Fruit fly (Drosophila melanogaster) whole organism, pupa: ENCODE data around the gene Acp98AB.

Source experiments
- CG10348 ChIP-seq: fragments of 200-800 bp; sonication (Bioruptor generic); IDR thresholded peaks from 2 replicates; pipeline ENCODE4 v1.3.6; 2022; ENCODE audit warnings: missing biosample characterization, missing genetic modification characterization
- CG12605 ChIP-seq: fragments of 200-800 bp; sonication (Bioruptor generic); IDR thresholded peaks from 2 replicates; pipeline ENCODE4 v1.3.6; 2022; ENCODE audit warnings: missing biosample characterization, missing genetic modification characterization
- CG13204 ChIP-seq: fragments of 200-800 bp; sonication (Bioruptor generic); optimal IDR thresholded peaks from 2 replicates; lab custom pipeline; 2018; ENCODE audit warnings: missing biosample characterization, mild to moderate bottlenecking, missing genetic modification characterization, moderate library complexity
- CG14655 ChIP-seq: fragments of 200-800 bp; sonication (Bioruptor generic); optimal IDR thresholded peaks from 3 replicates; lab custom pipeline; 2017; ENCODE audit warnings: mild to moderate bottlenecking, missing biosample characterization, missing genetic modification reagents, missing genetic modification characterization
- CG15710 ChIP-seq: fragments of 200-800 bp; sonication (Bioruptor generic); optimal IDR thresholded peaks from 2 replicates; lab custom pipeline; 2018; ENCODE audit warnings: missing biosample characterization, mild to moderate bottlenecking, missing genetic modification characterization, moderate library complexity
- CG17806 ChIP-seq: fragments of 200-800 bp; sonication (Bioruptor generic); optimal IDR thresholded peaks from 2 replicates; lab custom pipeline; 2018; ENCODE audit warnings: missing biosample characterization, mild to moderate bottlenecking, missing genetic modification characterization, moderate library complexity
- CG32121 ChIP-seq: fragments of 200-800 bp; sonication (Bioruptor generic); IDR thresholded peaks from 2 replicates; pipeline ENCODE4 v1.3.6; 2022; ENCODE audit warnings: missing biosample characterization, missing genetic modification characterization
- CG34367 ChIP-seq: fragments of 200-800 bp; sonication (Bioruptor generic); optimal IDR thresholded peaks from 2 replicates; lab custom pipeline; 2018; ENCODE audit warnings: missing biosample characterization, mild to moderate bottlenecking, missing genetic modification characterization
- CG4496 ChIP-seq: fragments of 200-800 bp; sonication (Bioruptor generic); IDR thresholded peaks from 3 replicates; pipeline ENCODE4 v1.3.6; 2022; ENCODE audit warnings: missing biosample characterization, missing genetic modification characterization
- CG8159 ChIP-seq: fragments of 200-800 bp; sonication (Bioruptor generic); optimal IDR thresholded peaks from 3 replicates; lab custom pipeline; 2018; ENCODE audit warnings: missing biosample characterization, mild to moderate bottlenecking, missing genetic modification characterization, moderate library complexity
- CG8301 ChIP-seq: fragments of 200-800 bp; sonication (Bioruptor generic); optimal IDR thresholded peaks from 2 replicates; lab custom pipeline; 2018; ENCODE audit warnings: missing biosample characterization, mild to moderate bottlenecking, missing genetic modification characterization
- CG9948 ChIP-seq: fragments of 200-800 bp; sonication (Bioruptor generic); optimal IDR thresholded peaks from 2 replicates; lab custom pipeline; 2018; ENCODE audit warnings: missing biosample characterization, mild to moderate bottlenecking, missing genetic modification characterization, moderate library complexity
- D1 ChIP-seq: fragments of 200-800 bp; sonication (Bioruptor generic); optimal IDR thresholded peaks from 2 replicates; lab custom pipeline; 2018; ENCODE audit warnings: missing biosample characterization, mild to moderate bottlenecking, missing genetic modification characterization, moderate library complexity
- EcR ChIP-seq: fragments of 200-800 bp; sonication (Bioruptor generic); optimal IDR thresholded peaks from 3 replicates; lab custom pipeline; 2019; ENCODE audit warnings: missing biosample characterization, missing genetic modification characterization, mild to moderate bottlenecking, moderate library complexity, missing genetic modification reagents
- Ets98B ChIP-seq: fragments of 200-800 bp; sonication (Bioruptor generic); IDR thresholded peaks from 2 replicates; pipeline ENCODE4 v1.3.6; 2022; ENCODE audit warnings: missing biosample characterization, missing genetic modification characterization
- Pif1A ChIP-seq: fragments of 200-800 bp; sonication (Bioruptor generic); optimal IDR thresholded peaks from 3 replicates; lab custom pipeline; 2016; ENCODE audit warnings: missing biosample characterization, missing genetic modification characterization
- Pif1B ChIP-seq: fragments of 200-800 bp; sonication (Bioruptor generic); optimal IDR thresholded peaks from 3 replicates; lab custom pipeline; 2016; ENCODE audit warnings: missing biosample characterization, missing genetic modification characterization
- Snoo ChIP-seq: fragments of 200-800 bp; sonication (Bioruptor generic); optimal IDR thresholded peaks from 3 replicates; lab custom pipeline; 2017; ENCODE audit warnings: missing biosample characterization, mild to moderate bottlenecking, missing genetic modification characterization, inconsistent platforms
- fd96Ca ChIP-seq: fragments of 200-800 bp; sonication (Bioruptor generic); IDR thresholded peaks from 3 replicates; pipeline ENCODE4 v1.3.6; 2022; ENCODE audit warnings: missing biosample characterization, missing genetic modification characterization
- gl ChIP-seq: fragments of 200-800 bp; sonication (Bioruptor generic); optimal IDR thresholded peaks from 2 replicates; lab custom pipeline; 2018; ENCODE audit warnings: missing biosample characterization, mild to moderate bottlenecking, missing genetic modification characterization
- rn ChIP-seq: fragments of 200-800 bp; sonication (Bioruptor generic); IDR thresholded peaks from 2 replicates; pipeline ENCODE4 v1.3.6; 2022; ENCODE audit warnings: missing biosample characterization, missing genetic modification characterization

Acp98AB gene

DNA sequence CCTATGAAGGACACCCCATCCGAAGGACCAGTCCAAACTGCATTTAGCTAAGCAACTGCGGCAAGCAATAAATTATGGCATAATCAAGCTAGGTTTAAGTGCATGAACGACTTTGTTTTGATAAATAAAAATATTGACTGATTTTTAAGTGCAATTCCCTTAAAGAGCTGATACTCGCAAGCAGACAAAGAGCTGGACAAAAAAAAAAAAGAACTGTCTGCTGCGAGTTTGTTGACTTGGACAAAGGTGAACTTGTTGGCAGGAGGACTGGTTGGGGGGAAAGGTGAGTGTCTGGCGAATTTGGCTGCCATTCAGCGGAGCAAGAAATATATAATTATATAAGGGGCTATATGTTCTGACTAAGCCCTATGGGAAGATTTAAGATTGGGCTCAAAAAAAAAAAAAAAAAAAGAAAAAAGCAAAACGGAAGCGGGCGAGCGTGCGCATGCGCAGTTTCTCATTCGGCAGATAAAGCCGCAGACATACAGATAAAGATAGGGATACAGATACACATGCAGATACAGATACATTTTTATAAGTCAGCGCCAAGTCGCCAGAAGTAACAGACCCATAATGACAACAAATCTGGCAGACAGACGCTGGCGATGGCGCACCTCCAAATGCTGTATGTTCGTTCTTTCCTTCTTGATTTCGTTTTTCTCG, 1.9 kb upstream of the Acp98AB start:
- peak; percentile 85 for TF ChIP-seq EcR
- no peak for TF ChIP-seq CG32121 (GFP tag; lab: Robert Waterston, UW)
- TF ChIP-seq CG9948 (tag; lab: Kevin White, UChicago): no peak
- TF ChIP-seq CG13204 (GFP tag; lab: Kevin White, UChicago): peak; percentile 52

DNA sequence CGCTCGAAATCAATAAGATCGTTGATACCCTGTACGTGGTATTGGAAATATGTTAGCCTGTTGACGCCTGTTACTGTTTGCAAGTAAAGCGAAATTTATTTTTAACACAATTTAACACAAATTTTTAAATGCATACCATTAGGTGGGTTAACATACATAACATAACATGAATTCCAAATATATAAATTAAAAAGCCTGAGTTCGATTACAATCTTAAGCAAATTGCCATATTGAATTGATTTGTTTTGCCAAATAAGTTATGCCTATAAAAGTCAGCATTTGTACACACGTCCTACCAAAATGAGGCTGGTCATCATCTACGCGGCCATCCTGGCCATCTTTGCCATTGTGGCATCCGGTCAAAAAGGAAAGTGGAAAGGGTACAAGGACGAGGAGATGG, 665 bp upstream of the Acp98AB start, which contains the start of gene CG43319:
Gene CG43319, plus strand, starts transcription at position 301 of the 400 bp plus-strand sequence.
- TF ChIP-seq Snoo (tag; lab: Kevin White, UChicago) (no peak), EcR (no peak), CG17806 (tag; lab: Kevin White, UChicago) (no peak), CG8301 (tag; lab: Kevin White, UChicago) (no peak)

DNA sequence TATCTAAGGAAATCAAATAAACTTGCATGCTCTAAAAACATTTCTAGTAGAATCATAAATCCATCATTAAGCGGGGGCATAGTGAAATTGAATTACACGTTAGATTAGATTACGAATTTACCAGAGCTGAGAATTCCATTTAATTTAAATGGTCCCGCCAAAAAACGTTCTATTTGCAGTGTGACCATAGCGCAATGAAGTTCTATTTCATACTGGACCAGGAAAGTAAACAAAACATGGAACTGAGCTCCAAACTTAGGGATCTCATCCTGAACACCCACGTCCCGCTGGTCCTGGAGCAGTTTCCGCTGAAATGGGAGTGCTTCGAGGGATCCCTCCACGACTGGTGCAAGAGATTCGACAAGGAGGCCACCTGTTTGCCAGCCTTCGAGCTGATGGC, 336 bp downstream of the Acp98AB start, which contains the start of gene HSPBAP1:
Gene HSPBAP1, plus strand, starts transcription at position 217 of the 400 bp plus-strand sequence.
- no peak for TF ChIP-seq CG17806 (tag; lab: Kevin White, UChicago)
- TF ChIP-seq CG4496 (GFP tag; lab: Robert Waterston, UW): 0 out of 3 replicates have a peak, but pooled peaks have one; percentile 16

DNA sequence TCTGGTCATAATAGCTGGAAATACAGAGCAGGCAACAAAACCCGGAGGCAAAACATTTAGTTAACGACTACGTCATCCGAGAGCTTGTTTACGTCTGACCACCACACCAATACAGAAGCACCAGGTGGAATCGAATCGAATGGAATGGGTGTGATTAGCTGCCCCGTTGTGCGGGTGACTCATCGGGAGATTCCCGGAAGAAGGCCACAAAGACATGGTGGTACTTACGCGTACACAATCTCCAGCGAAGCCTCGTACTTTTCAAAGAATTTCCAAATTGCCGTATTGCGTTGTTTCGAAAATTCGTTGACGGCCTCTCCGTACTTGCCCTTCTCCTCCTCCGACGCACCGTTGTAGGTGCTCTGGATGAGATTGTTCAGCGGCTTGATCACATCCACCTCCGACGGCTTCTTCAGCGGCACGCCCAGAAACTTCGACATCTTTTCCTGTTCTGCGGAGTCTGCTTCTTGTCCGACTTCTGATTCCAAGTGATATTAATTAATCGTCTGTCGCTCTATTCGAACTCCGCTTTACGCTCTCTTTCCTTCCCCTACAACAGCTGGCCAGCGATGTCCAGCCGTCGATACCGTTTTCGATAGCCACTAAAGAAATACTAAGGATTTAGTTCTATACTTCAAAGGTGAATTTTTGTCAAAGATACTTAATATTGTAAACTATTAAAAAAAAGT, 5.0 kb downstream of the Acp98AB start, which contains the start of gene ALiX:
Gene ALiX, minus strand, starts transcription at position 571 of the 689 bp plus-strand sequence.
- 0 out of 3 replicates have a peak, but pooled peaks have one; percentile 23 for TF ChIP-seq CG4496 (GFP tag; lab: Robert Waterston, UW)
- TF ChIP-seq CG9948 (tag; lab: Kevin White, UChicago): no peak
- no peak for TF ChIP-seq rn (GFP tag; lab: Robert Waterston, UW)
- TF ChIP-seq EcR: no peak

DNA sequence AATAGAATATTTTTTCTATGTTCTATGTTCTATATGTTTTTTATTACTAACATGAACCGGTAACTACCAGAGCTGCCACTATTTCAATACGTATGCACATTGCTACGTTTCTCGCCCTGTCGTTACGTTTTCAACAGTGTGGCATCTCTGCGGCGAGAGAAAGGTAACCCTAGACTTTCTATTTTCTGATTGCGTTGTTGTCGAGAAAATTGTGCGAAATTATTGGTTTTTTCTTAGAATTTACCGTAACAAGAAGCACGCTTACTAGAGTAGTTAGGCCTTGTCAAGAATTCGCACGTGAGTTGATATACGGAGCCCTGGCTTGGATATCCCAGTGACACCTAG, 5.5 kb downstream of the Acp98AB start, which contains the start of gene btz:
Gene btz, plus strand, starts transcription at position 133 of the 345 bp plus-strand sequence.
- TF ChIP-seq Pif1B (GFP tag; lab: Kevin White, UChicago): no peak
- TF ChIP-seq CG14655 (GFP tag; lab: Kevin White, UChicago): no peak

DNA sequence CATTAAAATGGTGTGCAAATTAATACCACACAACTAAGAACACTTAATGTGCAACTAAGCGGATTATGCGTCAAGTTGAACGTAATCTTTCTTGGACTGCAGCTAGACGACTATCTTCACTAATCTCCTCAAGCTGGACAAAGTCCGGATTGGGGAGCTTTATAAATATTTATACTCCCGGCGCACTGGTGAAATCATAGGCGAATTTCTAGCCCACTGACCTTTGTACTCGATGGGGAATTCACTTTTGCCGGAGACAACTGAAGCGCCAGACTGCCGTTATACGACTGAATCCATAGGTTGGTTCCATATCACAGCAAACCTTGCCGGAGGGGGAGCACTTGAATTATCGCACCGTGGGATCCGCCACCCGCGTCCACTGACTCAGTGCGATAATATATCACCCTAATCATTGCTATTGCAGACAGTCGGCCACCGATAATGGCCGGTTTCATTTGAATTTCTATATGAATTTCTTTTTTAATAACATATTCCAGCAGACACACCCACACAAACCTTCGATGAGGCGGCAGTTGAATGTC, 11.4 kb downstream of the Acp98AB start:
- TF ChIP-seq CG4496 (GFP tag; lab: Robert Waterston, UW) (no peak), CG12605 (GFP tag; lab: Robert Waterston, UW) (no peak), CG32121 (GFP tag; lab: Robert Waterston, UW) (no peak), EcR (no peak), Snoo (tag; lab: Kevin White, UChicago) (no peak), CG8301 (tag; lab: Kevin White, UChicago) (peak; percentile 27), CG15710 (tag; lab: Kevin White, UChicago) (no peak), Pif1B (GFP tag; lab: Kevin White, UChicago) (no peak), rn (GFP tag; lab: Robert Waterston, UW) (no peak), gl (tag; lab: Kevin White, UChicago) (peak; percentile 19), Ets98B (GFP tag; lab: Robert Waterston, UW) (0 out of 2 replicates have a peak, but pooled peaks have one; percentile 33), CG9948 (tag; lab: Kevin White, UChicago) (no peak), fd96Ca (GFP tag; lab: Robert Waterston, UW) (peak; percentile 38; the same call in 1 of the 3 replicates), CG8159 (tag; lab: Kevin White, UChicago) (no peak), CG17806 (tag; lab: Kevin White, UChicago) (no peak), CG10348 (GFP tag; lab: Robert Waterston, UW) (no peak)

DNA sequence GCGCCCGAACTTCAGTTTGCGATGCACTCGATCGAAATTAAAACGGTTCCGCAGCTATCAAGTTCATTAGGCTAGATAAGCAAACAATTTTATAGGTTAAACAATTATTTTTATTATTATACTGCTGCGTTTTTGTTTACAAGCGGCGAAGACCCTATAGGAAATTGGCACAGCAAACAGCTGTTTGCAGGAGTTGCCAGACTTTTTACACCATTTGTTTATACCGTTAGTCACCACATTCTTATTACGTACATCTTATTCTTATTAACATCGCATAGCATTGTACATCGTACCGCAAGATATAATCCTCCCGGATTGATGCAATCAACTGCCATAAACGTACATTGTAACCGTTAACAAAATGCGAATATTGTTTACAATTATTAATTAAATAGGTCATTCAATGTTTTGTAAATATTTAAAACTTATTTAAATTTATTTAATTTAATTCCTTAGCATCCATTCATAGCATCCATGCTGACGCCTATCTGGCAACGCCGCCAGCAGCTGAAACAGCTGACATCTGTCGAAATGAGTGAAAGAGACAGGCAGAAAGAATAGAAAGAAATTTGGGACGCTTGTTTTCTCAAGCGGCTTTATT, 12.0 kb downstream of the Acp98AB start, which contains the start of the genes CROT and CG12877:
Gene CROT, minus strand, starts transcription at position 171 of the 601 bp plus-strand sequence.
Gene CG12877, plus strand, starts transcription at position 520 of the 601 bp plus-strand sequence.
- TF ChIP-seq CG4496 (GFP tag; lab: Robert Waterston, UW) (peak; percentile 84), CG32121 (GFP tag; lab: Robert Waterston, UW) (peak; percentile 75), CG9948 (tag; lab: Kevin White, UChicago) (peak; percentile 76), CG10348 (GFP tag; lab: Robert Waterston, UW) (no peak), Ets98B (GFP tag; lab: Robert Waterston, UW) (peak; percentile 87), Pif1A (GFP tag; lab: Kevin White, UChicago) (peak; percentile 54), CG13204 (GFP tag; lab: Kevin White, UChicago) (no peak), D1 (no peak), Pif1B (GFP tag; lab: Kevin White, UChicago) (peak; percentile 61), CG17806 (tag; lab: Kevin White, UChicago) (peak; percentile 67), CG8301 (tag; lab: Kevin White, UChicago) (peak; percentile 47), gl (tag; lab: Kevin White, UChicago) (no peak), CG8159 (tag; lab: Kevin White, UChicago) (peak; percentile 75), CG14655 (GFP tag; lab: Kevin White, UChicago) (no peak), EcR (no peak), rn (GFP tag; lab: Robert Waterston, UW) (peak; percentile 49; the same call in 1 of the 2 replicates), CG15710 (tag; lab: Kevin White, UChicago) (peak; percentile 79), CG34367 (tag; lab: Kevin White, UChicago) (peak; percentile 73), CG12605 (GFP tag; lab: Robert Waterston, UW) (no peak), Snoo (tag; lab: Kevin White, UChicago) (peak; percentile 77), fd96Ca (GFP tag; lab: Robert Waterston, UW) (peak; percentile 82)
